Worm (Caenorhabditis elegans) whole organism, midembryonic: ENCODE results near the gene lips-13.

Experiments
- T22C8.4 ChIP-seq: fragments of 200-800 bp; sonication (Bioruptor generic); IDR thresholded peaks from 2 replicates; pipeline ENCODE4 v1.3.6; 2022; ENCODE audit warnings: missing genetic modification characterization, missing compliant biosample characterization
- cog-1 ChIP-seq: sonication (generic microtip); optimal IDR thresholded peaks from 2 replicates; lab custom pipeline; 2016; ENCODE audit warnings: missing genetic modification characterization, missing compliant biosample characterization
- flt-1 ChIP-seq: fragments of 200-800 bp; sonication (Bioruptor generic); IDR thresholded peaks from 2 replicates; pipeline ENCODE4 v1.3.6; 2022; ENCODE audit warnings: missing genetic modification characterization, missing compliant biosample characterization
- ztf-23 ChIP-seq: fragments of 200-800 bp; sonication (Bioruptor generic); IDR thresholded peaks from 2 replicates; pipeline ENCODE4 v1.3.6; 2022; ENCODE audit warnings: missing genetic modification reagents, missing genetic modification characterization, missing compliant biosample characterization

- TF ChIP-seq cog-1 (tag; lab: Kevin White, UChicago) (no peak), ztf-23 (no peak), T22C8.4 (no peak), flt-1 (GFP tag; lab: Robert Waterston, UW) (no peak)
Observed at ce11 chrII:1100719-1101118, 17.1 kb downstream of the lips-13 start, which contains the start of gene pho-14.
